Worm (Caenorhabditis elegans): ENCODE data around the gene C36B7.1.

The C36B7.1 gene

DNA sequence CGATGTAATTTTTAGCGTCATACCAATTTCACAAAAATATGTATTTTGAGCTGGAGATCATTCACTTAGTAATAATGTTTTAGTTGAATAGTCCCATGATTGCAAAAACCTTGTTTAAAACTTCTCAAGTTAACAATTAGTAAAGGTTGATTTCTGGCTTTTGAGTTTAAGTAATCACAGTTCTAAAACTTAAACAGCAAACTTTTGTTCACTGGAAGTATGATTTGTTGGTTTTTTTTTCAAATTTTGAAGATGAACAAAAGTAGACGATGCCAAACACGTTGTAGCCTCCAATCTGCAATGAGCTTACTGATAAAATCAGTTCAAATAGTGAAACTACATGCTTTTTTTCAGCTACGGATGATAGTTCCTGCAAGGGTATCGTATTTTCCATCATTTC is at the start of gene C36B7.1:
TSS of gene C36B7.1 (plus strand) at position 301 of the 400 bp plus-strand sequence.
- no peak for TF ChIP-seq nhr-48 (tag; optimal IDR thresholded peaks at IDR 0.05)
- TF ChIP-seq spr-1 (tag; optimal IDR thresholded peaks at IDR 0.05): no peak
- TF ChIP-seq egl-27 (tag; optimal IDR thresholded peaks at IDR 0.05): no peak
- TF ChIP-seq lin-15B (tag; optimal IDR thresholded peaks at IDR 0.05): no peak
- no peak for TF ChIP-seq unc-39 (tag; optimal IDR thresholded peaks at IDR 0.05)
- TF ChIP-seq daf-12 (tag; optimal IDR thresholded peaks at IDR 0.05): no peak
- TF ChIP-seq lir-3 (tag; optimal IDR thresholded peaks at IDR 0.05): no peak

DNA sequence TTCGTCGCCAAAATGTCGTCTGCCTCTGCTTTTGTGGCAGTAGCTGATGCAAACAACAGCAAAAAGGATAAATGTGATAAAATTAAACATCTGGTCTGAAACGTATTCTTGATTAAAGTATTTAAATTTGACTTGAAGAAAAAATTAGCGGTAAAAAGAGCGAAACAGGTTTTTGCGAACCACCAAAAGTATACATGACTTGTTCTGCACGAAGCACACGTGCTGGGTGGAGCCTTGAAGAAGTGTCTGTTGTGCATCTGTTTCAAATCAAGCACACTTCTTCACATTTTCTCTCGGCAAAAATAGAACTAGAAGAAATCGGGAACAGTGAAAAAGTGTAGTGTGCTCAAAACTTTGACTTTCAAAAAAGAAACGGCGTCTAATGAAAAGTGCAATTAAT is 49.5 kb upstream of the C36B7.1 start, which contains the start of gene B0403.3:
TSS of gene B0403.3 (minus strand) at position 101 of the 400 bp plus-strand sequence.
- TF ChIP-seq zfp-2 (tag; optimal IDR thresholded peaks at IDR 0.05) (no peak), nhr-76 (tag; optimal IDR thresholded peaks at IDR 0.05) (no peak), set-16 (GFP tag; IDR thresholded peaks at IDR 0.05) (no peak), mxl-2 (GFP tag; conservative IDR thresholded peaks at IDR 0.05) (no peak), nhr-111 (GFP tag; optimal IDR thresholded peaks at IDR 0.05) (no peak), lin-1 (GFP tag; IDR thresholded peaks at IDR 0.05) (no peak), mdl-1 (tag; optimal IDR thresholded peaks at IDR 0.05) (no peak), nhr-42 (GFP tag; IDR thresholded peaks at IDR 0.05) (no peak), F37D6.2 (tag; optimal IDR thresholded peaks at IDR 0.05) (no peak), nhr-6 (tag; optimal IDR thresholded peaks at IDR 0.05) (no peak)

DNA sequence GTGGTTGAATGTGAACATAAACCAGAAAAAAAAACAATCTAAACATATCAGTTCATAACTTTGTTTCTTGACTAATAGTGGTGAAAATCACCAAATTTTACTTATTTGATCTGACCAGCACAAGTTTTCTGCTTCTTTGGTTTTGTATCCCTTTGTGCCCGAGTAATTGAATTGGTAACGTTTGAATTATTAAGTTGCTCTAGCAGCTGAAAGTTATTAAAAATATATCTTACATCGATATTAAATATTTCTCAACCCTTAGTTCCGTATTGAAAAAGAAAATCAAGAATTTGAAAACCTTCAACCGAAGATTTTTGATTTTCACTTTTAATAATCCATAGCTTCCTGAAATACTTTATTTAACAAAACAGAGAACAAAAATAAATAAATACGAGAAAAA is 46.7 kb upstream of the C36B7.1 start:
- peak; percentile 9 for TF ChIP-seq nhr-102 (tag; optimal IDR thresholded peaks at IDR 0.05)
- no peak for TF ChIP-seq daf-8 (GFP tag; IDR thresholded peaks at IDR 0.05)
- peak; percentile 10 for TF ChIP-seq T20F7.1 (GFP tag; optimal IDR thresholded peaks at IDR 0.05)
- TF ChIP-seq nhr-48 (tag; optimal IDR thresholded peaks at IDR 0.05): no peak
- peak; percentile 41; the same call in 1 of the 2 replicates for TF ChIP-seq T26A8.4 (GFP tag; IDR thresholded peaks at IDR 0.05)
- no peak for TF ChIP-seq ces-1 (GFP tag; optimal IDR thresholded peaks at IDR 0.05)
- TF ChIP-seq lin-1 (GFP tag; IDR thresholded peaks at IDR 0.05): no peak
- TF ChIP-seq unc-62 (GFP tag; optimal IDR thresholded peaks at IDR 0.05 in 1 of 2): peak in 1 of 2 experiments; percentile 29
- no peak for TF ChIP-seq unc-62 (tag; optimal IDR thresholded peaks at IDR 0.05)
- TF ChIP-seq mep-1 (tag; optimal IDR thresholded peaks at IDR 0.05): peak; percentile 8
- TF ChIP-seq aha-1 (tag): peak; percentile 40
- TF ChIP-seq lsy-2 (tag; optimal IDR thresholded peaks at IDR 0.05): peak in 1 of 2 experiments; percentile 51
- no peak for TF ChIP-seq ZK337.2 (GFP tag; IDR thresholded peaks at IDR 0.05)
- TF ChIP-seq dve-1 (tag; optimal IDR thresholded peaks at IDR 0.05; ENCODE audit: insufficient read depth): peak; percentile 9
- no peak for TF ChIP-seq ctbp-1 (GFP tag; IDR thresholded peaks at IDR 0.05)

ce11 chrX:7067250-7067958 is 45.3 kb upstream of the C36B7.1 start:
- TF ChIP-seq set-16 (GFP tag; IDR thresholded peaks at IDR 0.05) (peak; percentile 55; the same call in 1 of the 2 replicates), dpl-1 (GFP tag; optimal IDR thresholded peaks at IDR 0.05) (no peak), unc-39 (tag; optimal IDR thresholded peaks at IDR 0.05) (no peak), aha-1 (tag) (peak; percentile 13), daf-19 (GFP tag; conservative IDR thresholded peaks at IDR 0.05) (no peak), mes-2 (tag; optimal IDR thresholded peaks at IDR 0.05; ENCODE audit: poor library complexity, severe bottlenecking) (peak; percentile 0)

ce11 chrX:7068400-7068799 is 44.3 kb upstream of the C36B7.1 start, which contains the start of gene pdi-6:
Gene pdi-6 (minus strand): TSS chrX:7068563.
- TF ChIP-seq ztf-11 (tag; optimal IDR thresholded peaks at IDR 0.05): no peak
- peak; percentile 95 for TF ChIP-seq mep-1 (tag; optimal IDR thresholded peaks at IDR 0.05)
- TF ChIP-seq nhr-48 (tag; optimal IDR thresholded peaks at IDR 0.05): peak; percentile 78
- peak; percentile 63 for TF ChIP-seq vab-7 (GFP tag; IDR thresholded peaks at IDR 0.05)
- peak; percentile 18 for TF ChIP-seq unc-130 (GFP tag; optimal IDR thresholded peaks at IDR 0.05)
- 0 out of 2 replicates have a peak, but pooled peaks have one; percentile 30 for TF ChIP-seq ctbp-1 (GFP tag; IDR thresholded peaks at IDR 0.05)
- peak; percentile 96 for TF ChIP-seq mes-2 (tag; optimal IDR thresholded peaks at IDR 0.05; ENCODE audit: poor library complexity, severe bottlenecking)
- no peak for TF ChIP-seq Y48G9A.11 (GFP tag; IDR thresholded peaks at IDR 0.05)
- peak; percentile 60 for TF ChIP-seq fkh-10 (GFP tag; optimal IDR thresholded peaks at IDR 0.05)
- no peak for TF ChIP-seq snpc-4 (tag; optimal IDR thresholded peaks at IDR 0.05)
- peak; percentile 86 for TF ChIP-seq lin-15B (tag; optimal IDR thresholded peaks at IDR 0.05)
- no peak for TF ChIP-seq aly-2 (tag; optimal IDR thresholded peaks at IDR 0.05)
- TF ChIP-seq saeg-2 (GFP tag; IDR thresholded peaks at IDR 0.05): no peak
- no peak for TF ChIP-seq ceh-32 (tag; optimal IDR thresholded peaks at IDR 0.05; ENCODE audit: poor library complexity)
- no peak for TF ChIP-seq nhr-76 (tag; optimal IDR thresholded peaks at IDR 0.05)
- peak; percentile 46; the same call in 1 of the 2 replicates for TF ChIP-seq lin-1 (GFP tag; IDR thresholded peaks at IDR 0.05)
- peak; percentile 73; the same call in 1 of the 2 replicates for TF ChIP-seq zfp-3 (GFP tag; conservative IDR thresholded peaks at IDR 0.05)
- peak; percentile 58 for TF ChIP-seq spr-1 (tag; optimal IDR thresholded peaks at IDR 0.05)

All from whole organism, L4 larva.